Fruit fly (Drosophila melanogaster) whole organism, embryonic: Measurements from ENCODE around the gene CG43121.

Source experiments
- B-H1 ChIP-seq: fragments of 200-800 bp; sonication (Bioruptor generic); IDR thresholded peaks from 3 replicates; pipeline ENCODE4 v1.3.6; 2022; ENCODE audit warnings: missing biosample characterization, missing genetic modification characterization
- CG10654 ChIP-seq: fragments of 200-800 bp; sonication (Bioruptor generic); optimal IDR thresholded peaks from 2 replicates; lab custom pipeline; 2016; ENCODE audit warnings: missing biosample characterization, missing genetic modification characterization
- CG11093 ChIP-seq: fragments of 200-800 bp; sonication (Bioruptor generic); IDR thresholded peaks from 3 replicates; pipeline ENCODE4 v1.3.6; 2022; ENCODE audit warnings: missing biosample characterization, missing genetic modification characterization
- CG11247 ChIP-seq: fragments of 200-800 bp; sonication (Bioruptor generic); IDR thresholded peaks from 2 replicates; pipeline ENCODE4 v1.3.6; 2022; ENCODE audit warnings: missing biosample characterization, missing genetic modification characterization
- CG11696 ChIP-seq: fragments of 200-800 bp; sonication (Bioruptor generic); IDR thresholded peaks from 2 replicates; pipeline ENCODE4 v1.3.6; 2022; ENCODE audit warnings: missing biosample characterization, missing genetic modification characterization
- CG13296 ChIP-seq: fragments of 200-800 bp; sonication (Bioruptor generic); optimal IDR thresholded peaks from 3 replicates; lab custom pipeline; 2018; ENCODE audit warnings: missing biosample characterization, mild to moderate bottlenecking, missing genetic modification characterization
- CG13775 ChIP-seq: fragments of 200-800 bp; sonication (Bioruptor generic); optimal IDR thresholded peaks from 3 replicates; lab custom pipeline; 2017; ENCODE audit warnings: missing biosample characterization, mild to moderate bottlenecking, missing genetic modification characterization
- CG14860 ChIP-seq: fragments of 200-800 bp; sonication (Bioruptor generic); IDR thresholded peaks from 3 replicates; pipeline ENCODE4 v1.3.6; 2022; ENCODE audit warnings: missing biosample characterization, missing genetic modification characterization; ENCODE audit not compliant: partially characterized antibody
- CG15269 ChIP-seq: fragments of 200-800 bp; sonication (Bioruptor generic); optimal IDR thresholded peaks from 2 replicates; lab custom pipeline; 2018; ENCODE audit warnings: missing biosample characterization, mild to moderate bottlenecking, missing genetic modification characterization, moderate library complexity
- CG16779 ChIP-seq: fragments of 200-800 bp; sonication (Bioruptor generic); IDR thresholded peaks from 2 replicates; pipeline ENCODE4 v1.3.6; 2022; ENCODE audit warnings: missing biosample characterization, missing genetic modification characterization
- CG17568 ChIP-seq: fragments of 200-800 bp; sonication (Bioruptor generic); optimal IDR thresholded peaks from 2 replicates; lab custom pipeline; 2018; ENCODE audit warnings: missing biosample characterization, mild to moderate bottlenecking, missing genetic modification characterization, moderate library complexity
- CG17612 ChIP-seq: fragments of 200-800 bp; sonication (Bioruptor generic); IDR thresholded peaks from 2 replicates; pipeline ENCODE4 v1.3.6; 2022; ENCODE audit warnings: missing biosample characterization, missing genetic modification characterization
- CG1792 ChIP-seq: fragments of 200-800 bp; sonication (Bioruptor generic); optimal IDR thresholded peaks from 2 replicates; lab custom pipeline; 2016; ENCODE audit warnings: missing biosample characterization, missing genetic modification characterization
- CG18262 ChIP-seq: fragments of 200-800 bp; optimal IDR thresholded peaks from 3 replicates; lab custom pipeline; 2019; ENCODE audit warnings: missing biosample characterization, mild to moderate bottlenecking, missing genetic modification characterization, moderate library complexity
- CG2116 ChIP-seq: fragments of 200-800 bp; sonication (Bioruptor generic); optimal IDR thresholded peaks from 3 replicates; lab custom pipeline; 2018; ENCODE audit warnings: missing biosample characterization, mild to moderate bottlenecking, missing genetic modification characterization
- CG2202 ChIP-seq: fragments of 200-800 bp; sonication (Bioruptor generic); optimal IDR thresholded peaks from 2 replicates; lab custom pipeline; 2018; ENCODE audit warnings: missing biosample characterization, mild to moderate bottlenecking, missing genetic modification characterization
- CG5180 ChIP-seq: fragments of 200-800 bp; sonication (Bioruptor generic); optimal IDR thresholded peaks from 3 replicates; lab custom pipeline; 2017; ENCODE audit warnings: missing biosample characterization, missing genetic modification characterization, mild to moderate bottlenecking, moderate library complexity, missing genetic modification reagents
- CG7786 ChIP-seq: fragments of 200-800 bp; sonication (Bioruptor generic); optimal IDR thresholded peaks from 2 replicates; lab custom pipeline; 2016; ENCODE audit warnings: missing biosample characterization, missing genetic modification characterization
- CG8944 ChIP-seq: fragments of 200-800 bp; sonication (Bioruptor generic); optimal IDR thresholded peaks from 3 replicates; lab custom pipeline; 2016; ENCODE audit warnings: missing biosample characterization, missing genetic modification characterization
- ERR ChIP-seq: fragments of 200-800 bp; sonication (Bioruptor generic); optimal IDR thresholded peaks from 2 replicates; lab custom pipeline; 2016; ENCODE audit warnings: missing biosample characterization, missing genetic modification characterization
- Eip74EF ChIP-seq, 2 experiments: fragments of 200-800 bp in 1 of 2; fragments of >200 bp in 1 of 2; sonication (Bioruptor generic) in 1 of 2; optimal IDR thresholded peaks; 2 replicates each; lab custom pipeline; 2017 to 2019; ENCODE audit warnings: missing biosample characterization in 2 of 2, missing genetic modification characterization in 2 of 2, mild to moderate bottlenecking in 1 of 2, moderate library complexity in 1 of 2
- Ets97D ChIP-seq: fragments of 200-800 bp; sonication (Bioruptor generic); optimal IDR thresholded peaks from 3 replicates; lab custom pipeline; 2016; ENCODE audit warnings: missing biosample characterization, missing genetic modification characterization
- Hr51 ChIP-seq, 2 experiments: fragments of 200-800 bp; sonication (Bioruptor generic); optimal IDR thresholded peaks; 2 replicates in 1 of 2; 3 replicates in 1 of 2; lab custom pipeline; 2016 to 2018; ENCODE audit warnings: missing biosample characterization in 2 of 2, missing genetic modification characterization in 2 of 2, mild to moderate bottlenecking in 1 of 2, moderate library complexity in 1 of 2
- NfI ChIP-seq: fragments of 200-800 bp; sonication (Bioruptor generic); optimal IDR thresholded peaks from 3 replicates; lab custom pipeline; 2018; ENCODE audit warnings: missing biosample characterization, mild to moderate bottlenecking, missing genetic modification characterization, moderate library complexity
- Ravus ChIP-seq: fragments of 200-800 bp; sonication (Bioruptor generic); IDR thresholded peaks from 2 replicates; pipeline ENCODE4 v1.3.6; 2022; ENCODE audit warnings: missing biosample characterization, missing genetic modification characterization
- Sox102F ChIP-seq: fragments of 200-800 bp; sonication (Bioruptor generic); optimal IDR thresholded peaks from 2 replicates; lab custom pipeline; 2018; ENCODE audit warnings: missing biosample characterization, mild to moderate bottlenecking, missing genetic modification characterization, moderate library complexity
- ato ChIP-seq: fragments of 200-800 bp; sonication (Bioruptor generic); IDR thresholded peaks from 2 replicates; pipeline ENCODE4 v1.3.6; 2022; ENCODE audit warnings: missing biosample characterization, missing genetic modification characterization; ENCODE audit not compliant: partially characterized antibody
- bab2 ChIP-seq: fragments of 200-800 bp; sonication (Bioruptor generic); optimal IDR thresholded peaks from 2 replicates; lab custom pipeline; 2016; ENCODE audit warnings: missing biosample characterization, missing genetic modification characterization
- bowl ChIP-seq: fragments of 200-800 bp; sonication (Bioruptor generic); IDR thresholded peaks from 2 replicates; pipeline ENCODE4 v1.3.6; 2022; ENCODE audit warnings: missing biosample characterization, missing genetic modification characterization
- bsh ChIP-seq, 2 experiments: fragments of 200-800 bp; sonication (Bioruptor generic); optimal IDR thresholded peaks; 2 replicates each; lab custom pipeline; 2017 to 2018; ENCODE audit warnings: mild to moderate bottlenecking in 2 of 2, missing biosample characterization in 2 of 2, missing genetic modification characterization in 2 of 2, moderate library complexity in 1 of 2
- chinmo ChIP-seq: fragments of 200-800 bp; sonication (Bioruptor generic); IDR thresholded peaks from 4 replicates; pipeline ENCODE4 v1.3.6; 2022; ENCODE audit warnings: missing biosample characterization, missing genetic modification characterization; ENCODE audit not compliant: partially characterized antibody
- ci ChIP-seq: fragments of 200-800 bp; sonication (Bioruptor generic); IDR thresholded peaks from 3 replicates; pipeline ENCODE4 v1.3.6; 2022; ENCODE audit warnings: missing biosample characterization, missing genetic modification characterization
- dmrt11E ChIP-seq: fragments of 200-800 bp; sonication (Bioruptor generic); optimal IDR thresholded peaks from 3 replicates; lab custom pipeline; 2018; ENCODE audit warnings: missing biosample characterization, mild to moderate bottlenecking, missing genetic modification characterization, moderate library complexity
- ems ChIP-seq: fragments of 200-800 bp; sonication (Bioruptor generic); optimal IDR thresholded peaks from 3 replicates; lab custom pipeline; 2016; ENCODE audit warnings: missing biosample characterization, missing genetic modification characterization
- hb ChIP-seq: fragments of 200-800 bp; sonication (Bioruptor generic); IDR thresholded peaks from 3 replicates; pipeline ENCODE4 v1.3.6; 2022; ENCODE audit warnings: missing biosample characterization, missing genetic modification characterization; ENCODE audit not compliant: partially characterized antibody
- ind ChIP-seq: fragments of 200-800 bp; sonication (Bioruptor generic); optimal IDR thresholded peaks from 3 replicates; lab custom pipeline; 2016; ENCODE audit warnings: missing biosample characterization, missing genetic modification characterization
- jigr1 ChIP-seq: fragments of 200-800 bp; sonication (Bioruptor generic); IDR thresholded peaks from 3 replicates; pipeline ENCODE4 v1.3.6; 2022; ENCODE audit warnings: missing biosample characterization, missing genetic modification characterization
- nmo ChIP-seq: fragments of 200-800 bp; sonication (Bioruptor generic); optimal IDR thresholded peaks from 2 replicates; lab custom pipeline; 2018; ENCODE audit warnings: missing biosample characterization, mild to moderate bottlenecking, missing genetic modification characterization, moderate library complexity
- pan ChIP-seq, 4 experiments: fragments of >200 bp in 3 of 4; fragments of 200-800 bp in 1 of 4; sonication (Bioruptor generic) in 1 of 4; optimal IDR thresholded peaks in 3 of 4; IDR thresholded peaks in 1 of 4; 2 replicates each; pipeline versions ENCODE4 v1.3.6 to Lab custom; 2017 to 2022; ENCODE audit warnings: missing biosample characterization in 2 of 4, missing genetic modification characterization in 2 of 4, mixed read lengths in 1 of 4
- run ChIP-seq: fragments of 200-800 bp; sonication (Bioruptor generic); optimal IDR thresholded peaks from 3 replicates; lab custom pipeline; 2018; ENCODE audit warnings: missing biosample characterization, mild to moderate bottlenecking, missing genetic modification characterization
- sc ChIP-seq, 3 experiments: fragments of >200 bp in 2 of 3; fragments of 200-800 bp in 1 of 3; sonication (Bioruptor generic) in 1 of 3; optimal IDR thresholded peaks; 2 replicates in 2 of 3; 3 replicates in 1 of 3; lab custom pipeline; 2017; ENCODE audit warnings: mild to moderate bottlenecking in 1 of 3, missing biosample characterization in 1 of 3, missing genetic modification characterization in 1 of 3, missing genetic modification reagents in 1 of 3
- sd ChIP-seq: fragments of 200-800 bp; sonication (Bioruptor generic); optimal IDR thresholded peaks from 3 replicates; lab custom pipeline; 2018; ENCODE audit warnings: missing biosample characterization, mild to moderate bottlenecking, missing genetic modification characterization, moderate library complexity
- sens ChIP-seq: fragments of 200-800 bp; sonication (Bioruptor generic); peaks from one replicate; lab custom pipeline; 2016; ENCODE audit warnings: missing biosample characterization, missing genetic modification characterization
- seq ChIP-seq: fragments of 200-800 bp; sonication (Bioruptor generic); IDR thresholded peaks from 2 replicates; pipeline ENCODE4 v1.3.6; 2022; ENCODE audit warnings: missing biosample characterization, missing genetic modification characterization
- shn ChIP-seq: fragments of 200-800 bp; sonication (Bioruptor generic); optimal IDR thresholded peaks from 3 replicates; lab custom pipeline; 2016; ENCODE audit warnings: missing biosample characterization, missing genetic modification characterization
- trh ChIP-seq: fragments of 200-800 bp; sonication (Bioruptor generic); optimal IDR thresholded peaks from 2 replicates; lab custom pipeline; 2016; ENCODE audit warnings: missing biosample characterization, missing genetic modification characterization

The CG43121 gene

DNA sequence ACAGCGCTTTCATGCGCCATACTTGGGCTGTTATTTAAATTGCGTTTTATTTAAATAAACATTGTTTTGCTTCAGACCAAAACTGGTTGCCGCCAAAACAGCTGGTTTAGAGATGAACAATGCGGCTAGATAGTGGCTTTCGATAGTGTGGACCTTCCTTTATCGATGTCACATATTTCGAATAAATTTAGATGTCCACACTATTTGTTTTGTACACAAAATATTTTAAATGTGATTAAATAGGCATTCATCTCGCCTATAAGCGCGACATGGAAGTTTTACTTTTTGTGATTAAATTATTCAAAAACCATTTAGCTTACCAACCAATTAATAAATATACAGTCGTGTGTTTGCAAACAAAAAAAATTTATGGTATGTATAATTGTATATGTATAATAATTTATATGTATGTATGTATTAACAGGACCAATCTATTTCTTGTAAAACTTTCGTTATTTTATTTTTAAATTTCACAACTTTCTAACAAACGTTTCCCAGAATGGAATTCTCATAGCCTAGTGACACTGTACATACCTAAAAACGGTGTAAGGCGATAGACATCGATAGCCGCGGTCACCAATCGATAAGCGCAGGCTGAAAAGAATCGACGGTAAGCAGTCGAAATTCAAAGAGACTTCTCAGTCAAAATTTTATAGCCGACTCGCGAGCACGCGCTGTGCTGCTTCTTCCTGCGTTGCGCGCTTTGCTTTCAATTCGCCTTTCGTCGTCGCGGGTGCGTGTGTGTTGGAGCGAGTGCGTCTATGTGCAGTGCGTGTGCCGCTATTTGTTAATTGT is 40.1 kb downstream of the CG43121 start, which contains the start of the genes RecQ5 and dlp (continued):
- TF ChIP-seq CG2202 (peak; percentile 30), ato (peak; percentile 91), CG11093 (GFP tag; lab: Robert Waterston, UW) (peak; percentile 42; the same call in 1 of the 3 replicates), seq (GFP tag; lab: Robert Waterston, UW) (peak; percentile 68), run (tag; lab: Kevin White, UChicago) (peak; percentile 57), bsh (GFP tag; optimal IDR thresholded peaks at IDR 0.05; lab: Kevin White, UChicago) (peak in 1 of 2 experiments; percentile 71), jigr1 (GFP tag; lab: Robert Waterston, UW) (no peak), ems (GFP tag; lab: Kevin White, UChicago) (peak; percentile 27), ERR (GFP tag; lab: Kevin White, UChicago) (peak; percentile 53), CG11696 (GFP tag; lab: Robert Waterston, UW) (no peak), sens (peak; percentile 92), shn (GFP tag; lab: Kevin White, UChicago) (peak; percentile 10), Ravus (GFP tag; lab: Robert Waterston, UW) (peak; percentile 39; the same call in 1 of the 2 replicates), Eip74EF (GFP tag; optimal IDR thresholded peaks at IDR 0.05; lab: Kevin White, UChicago) (peak in 1 of 2 experiments; percentile 59), NfI (peak; percentile 76), CG11247 (GFP tag; lab: Robert Waterston, UW) (peak; percentile 58), CG10654 (peak; percentile 71), Hr51 (GFP tag; optimal IDR thresholded peaks at IDR 0.05; lab: Kevin White, UChicago) (peak; percentile 70 to 80), CG15269 (tag; lab: Kevin White, UChicago) (peak; percentile 83), Ets97D (GFP tag; lab: Kevin White, UChicago) (peak; percentile 31), dmrt11E (tag; lab: Kevin White, UChicago) (peak; percentile 78), CG2116 (GFP tag; lab: Kevin White, UChicago) (peak; percentile 84), CG17568 (GFP tag; lab: Kevin White, UChicago) (peak; percentile 18), bab2 (GFP tag; lab: Kevin White, UChicago) (peak; percentile 60), sd (tag; lab: Kevin White, UChicago) (peak; percentile 96), ind (GFP tag; lab: Kevin White, UChicago) (peak; percentile 87), CG18262 (tag; lab: Kevin White, UChicago) (peak; percentile 76), pan (optimal IDR thresholded peaks at IDR 0.05; lab: Kevin White, UChicago) (no peak), pan (GFP tag; optimal IDR thresholded peaks at IDR 0.05 in 1 of 2, IDR thresholded peaks at IDR 0.05 in 1 of 2) (peak in 1 of 2 experiments; percentile 35), chinmo (GFP tag; lab: Robert Waterston, UW) (peak; percentile 98), CG13775 (GFP tag; lab: Kevin White, UChicago) (peak; percentile 89), B-H1 (GFP tag; lab: Robert Waterston, UW) (peak; percentile 53), hb (GFP tag; lab: Robert Waterston, UW) (peak; percentile 82), CG14860 (GFP tag; lab: Robert Waterston, UW) (peak; percentile 75; the same call in 1 of the 3 replicates), CG8944 (GFP tag; lab: Kevin White, UChicago) (peak; percentile 62), Sox102F (GFP tag; lab: Kevin White, UChicago) (peak; percentile 72), CG7786 (GFP tag; lab: Kevin White, UChicago) (peak; percentile 54), sc (optimal IDR thresholded peaks at IDR 0.05; lab: Kevin White, UChicago) (no peak), sc (GFP tag; optimal IDR thresholded peaks at IDR 0.05; lab: Kevin White, UChicago) (peak; percentile 66), CG13296 (peak; percentile 65), CG1792 (GFP tag; lab: Kevin White, UChicago) (peak; percentile 50), trh (GFP tag; lab: Kevin White, UChicago) (peak; percentile 65), CG16779 (peak; percentile 59), nmo (peak; percentile 88), ci (GFP tag; lab: Robert Waterston, UW) (peak; percentile 85), bowl (GFP tag; lab: Robert Waterston, UW) (no peak), CG5180 (peak; percentile 48), CG17612 (GFP tag; lab: Robert Waterston, UW) (peak; percentile 35; the same call in 1 of the 2 replicates)
